Fruit fly (Drosophila melanogaster) whole organism, embryonic: ENCODE results near the gene CG9205.

Experiments
- ATbp ChIP-seq: fragments of 200-800 bp; sonication (Bioruptor generic); optimal IDR thresholded peaks from 2 replicates; lab custom pipeline; 2017; ENCODE audit warnings: missing biosample characterization, mild to moderate bottlenecking, missing genetic modification characterization, missing genetic modification reagents
- Aef1 ChIP-seq: fragments of 200-800 bp; sonication (Bioruptor generic); IDR thresholded peaks from 3 replicates; pipeline ENCODE4 v1.3.6; 2022; ENCODE audit warnings: missing biosample characterization, missing genetic modification characterization
- CG11560 ChIP-seq: fragments of 200-800 bp; sonication (Bioruptor generic); IDR thresholded peaks from 3 replicates; pipeline ENCODE4 v1.3.6; 2022; ENCODE audit warnings: missing biosample characterization, missing genetic modification characterization
- CG2875 ChIP-seq: fragments of 200-800 bp; sonication (Bioruptor generic); optimal IDR thresholded peaks from 2 replicates; lab custom pipeline; 2017; ENCODE audit warnings: missing biosample characterization, mild to moderate bottlenecking, missing genetic modification characterization, missing genetic modification reagents
- CG30020 ChIP-seq: fragments of 200-800 bp; optimal IDR thresholded peaks from 2 replicates; lab custom pipeline; 2019; ENCODE audit warnings: missing biosample characterization, mild to moderate bottlenecking, missing genetic modification characterization, moderate library complexity
- CG31224 ChIP-seq: fragments of 200-800 bp; sonication (Bioruptor generic); IDR thresholded peaks from 2 replicates; pipeline ENCODE4 v1.3.6; 2022; ENCODE audit warnings: missing biosample characterization, missing genetic modification characterization
- CHES-1-like ChIP-seq: fragments of 200-800 bp; sonication (Bioruptor generic); optimal IDR thresholded peaks from 2 replicates; lab custom pipeline; 2016; ENCODE audit warnings: missing biosample characterization, missing genetic modification characterization
- Dek ChIP-seq: fragments of 200-800 bp; sonication (Bioruptor generic); optimal IDR thresholded peaks from 3 replicates; lab custom pipeline; 2019; ENCODE audit warnings: missing biosample characterization, mild to moderate bottlenecking, missing genetic modification characterization, moderate library complexity
- Drgx ChIP-seq: fragments of 200-800 bp; sonication (Bioruptor generic); IDR thresholded peaks from 2 replicates; pipeline ENCODE4 v1.3.6; 2022; ENCODE audit warnings: missing biosample characterization, missing genetic modification characterization
- Hr78 ChIP-seq, 2 experiments: fragments of 200-800 bp in 1 of 2; fragments of >200 bp in 1 of 2; sonication (Bioruptor generic) in 1 of 2; optimal IDR thresholded peaks; 2 replicates each; lab custom pipeline; 2017 to 2019; ENCODE audit warnings: missing biosample characterization in 2 of 2, missing genetic modification characterization in 2 of 2, mild to moderate bottlenecking in 1 of 2, moderate library complexity in 1 of 2
- Usf ChIP-seq: fragments of 200-800 bp; sonication (Bioruptor generic); optimal IDR thresholded peaks from 2 replicates; lab custom pipeline; 2017; ENCODE audit warnings: missing genotype, missing biosample characterization, missing genetic modification characterization
- br ChIP-seq: fragments of >200 bp; optimal IDR thresholded peaks from 2 replicates; lab custom pipeline; 2017
- cad ChIP-seq: fragments of >200 bp; optimal IDR thresholded peaks from 2 replicates; lab custom pipeline; 2017; ENCODE audit warnings: missing biosample characterization, missing genetic modification characterization
- lola ChIP-seq, 3 experiments: fragments of >200 bp in 2 of 3; fragments of 200-800 bp in 1 of 3; sonication (Bioruptor generic) in 1 of 3; optimal IDR thresholded peaks; 2 replicates each; lab custom pipeline; 2017 to 2019; ENCODE audit warnings: missing biosample characterization in 3 of 3, missing genetic modification characterization in 3 of 3, mild to moderate bottlenecking in 1 of 3, moderate library complexity in 1 of 3
- nmo ChIP-seq: fragments of 200-800 bp; sonication (Bioruptor generic); optimal IDR thresholded peaks from 2 replicates; lab custom pipeline; 2018; ENCODE audit warnings: missing biosample characterization, mild to moderate bottlenecking, missing genetic modification characterization, moderate library complexity
- org-1 ChIP-seq: fragments of 200-800 bp; sonication (Bioruptor generic); optimal IDR thresholded peaks from 2 replicates; lab custom pipeline; 2017; ENCODE audit warnings: missing biosample characterization, missing genetic modification characterization
- sisA ChIP-seq: fragments of 200-800 bp; sonication (Bioruptor generic); IDR thresholded peaks from 2 replicates; pipeline ENCODE4 v1.3.6; 2022; ENCODE audit warnings: missing biosample characterization, missing genetic modification characterization
- slp2 ChIP-seq: fragments of 200-800 bp; sonication (Bioruptor generic); optimal IDR thresholded peaks from 2 replicates; lab custom pipeline; 2016; ENCODE audit warnings: missing biosample characterization, missing genetic modification characterization

The CG9205 gene

DNA sequence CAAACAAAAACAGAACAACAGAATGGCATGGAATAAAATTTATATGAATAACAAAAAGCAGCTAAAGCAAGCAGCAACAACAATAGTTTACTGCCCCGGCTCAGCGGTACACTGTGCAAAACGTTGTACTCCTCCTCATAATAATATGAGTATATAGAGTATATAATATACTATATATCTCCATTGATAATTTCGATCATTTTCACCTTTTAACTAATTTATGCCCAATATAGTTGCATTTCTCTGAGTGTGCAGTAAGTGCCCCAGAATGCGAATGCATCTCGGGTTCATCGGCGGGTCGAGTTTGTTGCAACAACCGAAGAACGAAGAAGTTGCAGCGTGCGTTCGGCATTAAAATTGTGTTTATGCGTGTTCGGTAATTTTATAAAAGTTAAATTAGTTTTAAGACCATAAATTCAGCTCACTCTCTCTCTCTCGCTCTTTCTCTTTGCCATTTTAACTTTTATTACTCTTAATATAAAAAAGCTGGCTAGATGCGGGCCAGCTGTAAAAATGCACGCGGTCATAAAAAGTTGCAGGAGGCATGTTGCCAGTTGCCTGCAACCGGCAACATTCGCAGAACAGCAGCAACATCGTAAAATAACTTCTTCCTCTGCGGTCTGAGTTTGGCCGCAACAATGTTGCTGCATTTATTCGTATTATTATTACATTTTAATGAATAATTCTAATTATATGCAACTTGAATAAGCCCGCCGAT lies 50.0 kb downstream of the CG9205 start (continued):
- TF ChIP-seq slp2 (GFP tag; lab: Kevin White, UChicago) (no peak), br (no peak), CG31224 (GFP tag; lab: Robert Waterston, UW) (no peak), ATbp (GFP tag; lab: Kevin White, UChicago) (peak; percentile 3), sisA (peak; percentile 24; the same call in 1 of the 2 replicates), cad (GFP tag; lab: Kevin White, UChicago) (peak; percentile 55), nmo (peak; percentile 41), Dek (tag; lab: Kevin White, UChicago) (no peak), CG11560 (tag; lab: Robert Waterston, UW) (no peak), Drgx (GFP tag; lab: Robert Waterston, UW) (peak; percentile 74), Usf (no peak), CHES-1-like (GFP tag; lab: Kevin White, UChicago) (no peak), Aef1 (GFP tag; lab: Robert Waterston, UW) (no peak), lola (GFP tag; optimal IDR thresholded peaks at IDR 0.05; lab: Kevin White, UChicago) (peak in 1 of 3 experiments; percentile 51), org-1 (GFP tag; lab: Kevin White, UChicago) (no peak), CG30020 (tag; lab: Kevin White, UChicago) (no peak), Hr78 (GFP tag; optimal IDR thresholded peaks at IDR 0.05; lab: Kevin White, UChicago) (no peak), CG2875 (no peak)
